Fruit fly (Drosophila melanogaster) whole organism, wandering third instar larva: Measurements from ENCODE around the gene CG16782.

Source experiments
- Abd-B ChIP-seq: fragments of >200 bp; optimal IDR thresholded peaks from 2 replicates; lab custom pipeline; 2017; ENCODE audit warnings: missing biosample characterization, missing genetic modification characterization
- CG32264 ChIP-seq: fragments of 200-800 bp; sonication (Bioruptor generic); optimal IDR thresholded peaks from 2 replicates; lab custom pipeline; 2016; ENCODE audit warnings: missing biosample characterization, missing genetic modification characterization
- CG9705 ChIP-seq: fragments of 200-800 bp; sonication (Bioruptor generic); optimal IDR thresholded peaks from 2 replicates; lab custom pipeline; 2018; ENCODE audit warnings: missing biosample characterization, mild to moderate bottlenecking, missing genetic modification characterization
- CrebA ChIP-seq: fragments of 200-800 bp; sonication (Bioruptor generic); optimal IDR thresholded peaks from 2 replicates; lab custom pipeline; 2016; ENCODE audit warnings: missing biosample characterization, mild to moderate bottlenecking, missing genetic modification characterization, borderline replicate concordance
- Dfd ChIP-seq: fragments of >200 bp; optimal IDR thresholded peaks from 2 replicates; lab custom pipeline; 2017; ENCODE audit warnings: missing biosample characterization, missing genetic modification characterization
- Dif ChIP-seq: fragments of 200-275, 200-300 bp; sonication (Bioruptor generic); optimal IDR thresholded peaks from 2 replicates; lab custom pipeline; 2018; ENCODE audit warnings: missing biosample characterization, missing genetic modification characterization; ENCODE audit not compliant: partially characterized antibody
- GATAd ChIP-seq: sonication (Bioruptor generic); optimal IDR thresholded peaks from 2 replicates; lab custom pipeline; 2016; ENCODE audit warnings: missing biosample characterization, missing genetic modification characterization
- HLH106 ChIP-seq: fragments of 200-800 bp; optimal IDR thresholded peaks from 3 replicates; lab custom pipeline; 2019; ENCODE audit warnings: missing biosample characterization, mild to moderate bottlenecking, missing genetic modification characterization, moderate library complexity
- Hnf4 ChIP-seq: fragments of 200-800 bp; sonication (Bioruptor generic); optimal IDR thresholded peaks from 2 replicates; lab custom pipeline; 2016; ENCODE audit warnings: missing biosample characterization, mild to moderate bottlenecking, missing genetic modification characterization
- Hr78 ChIP-seq: fragments of >200 bp; optimal IDR thresholded peaks from 2 replicates; lab custom pipeline; 2017; ENCODE audit warnings: missing biosample characterization, missing genetic modification characterization
- Hr83 ChIP-seq: fragments of 200-300 bp; sonication (Bioruptor generic); optimal IDR thresholded peaks from 2 replicates; lab custom pipeline; 2016; ENCODE audit warnings: missing biosample characterization, mild to moderate bottlenecking, missing genetic modification characterization, moderate library complexity; ENCODE audit not compliant: poor library complexity, severe bottlenecking
- Jra ChIP-seq: sonication (Bioruptor generic); optimal IDR thresholded peaks from 2 replicates; lab custom pipeline; 2016; ENCODE audit warnings: missing biosample characterization, missing genetic modification characterization
- Mio ChIP-seq: sonication (Bioruptor generic); optimal IDR thresholded peaks from 2 replicates; lab custom pipeline; 2016; ENCODE audit warnings: missing biosample characterization, missing genetic modification characterization
- Myc ChIP-seq: fragments of >200 bp; optimal IDR thresholded peaks from 2 replicates; lab custom pipeline; 2017
- N ChIP-seq: fragments of >200 bp; optimal IDR thresholded peaks from 2 replicates; lab custom pipeline; 2018; ENCODE audit warnings: missing biosample characterization, missing external identifiers, missing genetic modification characterization
- OdsH ChIP-seq: fragments of 200-800 bp; sonication (Bioruptor generic); optimal IDR thresholded peaks from 2 replicates; lab custom pipeline; 2016; ENCODE audit warnings: missing biosample characterization, mild to moderate bottlenecking, missing genetic modification characterization
- Rel ChIP-seq, 2 experiments: fragments of 200-800 bp; sonication (Bioruptor generic) in 1 of 2; optimal IDR thresholded peaks; 2 replicates in 1 of 2; 3 replicates in 1 of 2; lab custom pipeline; 2016 to 2019; ENCODE audit warnings: mild to moderate bottlenecking in 2 of 2, missing biosample characterization in 2 of 2, missing genetic modification characterization in 2 of 2, moderate library complexity in 1 of 2
- Sp1 ChIP-seq: fragments of 200-800 bp; sonication (Bioruptor generic); optimal IDR thresholded peaks from 3 replicates; lab custom pipeline; 2019; ENCODE audit warnings: missing biosample characterization, mild to moderate bottlenecking, missing genetic modification characterization, moderate library complexity
- Vsx2 ChIP-seq: fragments of 200-300, 225-300 bp; sonication (Bioruptor generic); optimal IDR thresholded peaks from 2 replicates; lab custom pipeline; 2018; ENCODE audit warnings: missing biosample characterization, missing genetic modification characterization; ENCODE audit not compliant: partially characterized antibody
- br ChIP-seq: fragments of 200-800 bp; sonication (Bioruptor generic); optimal IDR thresholded peaks from 2 replicates; lab custom pipeline; 2016; ENCODE audit warnings: missing biosample characterization, missing genetic modification characterization
- brk ChIP-seq: fragments of 200-800 bp; sonication (Bioruptor generic); optimal IDR thresholded peaks from 2 replicates; lab custom pipeline; 2016; ENCODE audit warnings: missing biosample characterization, mild to moderate bottlenecking, missing genetic modification characterization
- dl ChIP-seq, 2 experiments: fragments of 175-275, 200-275 bp in 1 of 2; fragments of 200-275 bp in 1 of 2; sonication (Bioruptor generic); optimal IDR thresholded peaks; lab custom pipeline; 2018; ENCODE audit warnings: mild to moderate bottlenecking in 2 of 2, missing biosample characterization in 2 of 2, missing genetic modification characterization in 2 of 2, moderate library complexity in 2 of 2; ENCODE audit not compliant: partially characterized antibody in 2 of 2, insufficient read depth in 1 of 2
- dmrt93B ChIP-seq: fragments of 200-800 bp; sonication (Bioruptor generic); optimal IDR thresholded peaks from 2 replicates; lab custom pipeline; 2018; ENCODE audit warnings: missing biosample characterization, mild to moderate bottlenecking, missing genetic modification characterization
- dsf ChIP-seq: sonication (Bioruptor generic); optimal IDR thresholded peaks from 2 replicates; lab custom pipeline; 2016; ENCODE audit warnings: missing biosample characterization, missing genetic modification characterization, borderline replicate concordance
- ey ChIP-seq: fragments of 200-800 bp; sonication (Bioruptor generic); optimal IDR thresholded peaks from 2 replicates; lab custom pipeline; 2016; ENCODE audit warnings: missing biosample characterization, missing genetic modification characterization
- foxo ChIP-seq, 2 experiments: fragments of 200-800 bp; sonication (Bioruptor generic); optimal IDR thresholded peaks; 2 replicates in 1 of 2; 3 replicates in 1 of 2; lab custom pipeline; 2016 to 2017; ENCODE audit warnings: missing biosample characterization in 2 of 2, missing genetic modification characterization in 2 of 2
- fru ChIP-seq: fragments of 200-800 bp; sonication (Bioruptor generic); optimal IDR thresholded peaks from 3 replicates; lab custom pipeline; 2016; ENCODE audit warnings: missing biosample characterization, mild to moderate bottlenecking, missing genetic modification characterization
- h ChIP-seq: fragments of 200-800 bp; sonication (Bioruptor generic); optimal IDR thresholded peaks from 3 replicates; lab custom pipeline; 2016; ENCODE audit warnings: missing biosample characterization, mild to moderate bottlenecking, missing genetic modification characterization
- jim ChIP-seq: fragments of 175-275, 200-325 bp; sonication (Bioruptor generic); optimal IDR thresholded peaks from 2 replicates; lab custom pipeline; 2016; ENCODE audit warnings: missing biosample characterization, mild to moderate bottlenecking, missing genetic modification characterization
- lola ChIP-seq: fragments of >200 bp; optimal IDR thresholded peaks from 2 replicates; lab custom pipeline; 2017; ENCODE audit warnings: missing biosample characterization, missing genetic modification characterization
- pan ChIP-seq: fragments of >200 bp; optimal IDR thresholded peaks from 2 replicates; lab custom pipeline; 2017
- psq ChIP-seq: fragments of 200-800 bp; sonication (Bioruptor generic); optimal IDR thresholded peaks from 3 replicates; lab custom pipeline; 2017; ENCODE audit warnings: missing biosample characterization, mild to moderate bottlenecking, missing genetic modification characterization, moderate library complexity
- rgr ChIP-seq: fragments of 200-800 bp; sonication (Bioruptor generic); optimal IDR thresholded peaks from 3 replicates; lab custom pipeline; 2016; ENCODE audit warnings: missing biosample characterization, mild to moderate bottlenecking, missing genetic modification characterization
- sage ChIP-seq: fragments of 200-800 bp; sonication (Bioruptor generic); optimal IDR thresholded peaks from 2 replicates; lab custom pipeline; 2016; ENCODE audit warnings: missing biosample characterization, mild to moderate bottlenecking, missing genetic modification characterization
- sv ChIP-seq: fragments of 200-800 bp; sonication (Bioruptor generic); optimal IDR thresholded peaks from 3 replicates; lab custom pipeline; 2016; ENCODE audit warnings: missing biosample characterization, missing genetic modification characterization
- tai ChIP-seq: sonication (Bioruptor generic); optimal IDR thresholded peaks from 2 replicates; lab custom pipeline; 2016; ENCODE audit warnings: missing biosample characterization, missing genetic modification characterization
- usp ChIP-seq: fragments of >200 bp; optimal IDR thresholded peaks from 2 replicates; lab custom pipeline; 2017; ENCODE audit warnings: missing biosample characterization, missing genetic modification characterization
- woc ChIP-seq: sonication (Bioruptor generic); optimal IDR thresholded peaks from 2 replicates; lab custom pipeline; 2016; ENCODE audit warnings: missing biosample characterization, mild to moderate bottlenecking, missing genetic modification characterization

Gene CG16782

dm6 chrX:3482119-3483014 is 22.3 kb upstream of the CG16782 start, which contains the start of the genes CG10804 and CG10802:
Gene CG10804 (minus strand): TSS chrX:3482322.
Gene CG10802 (plus strand): TSS chrX:3482965.
- TF ChIP-seq Hr83 (GFP tag; lab: Kevin White, UChicago) (peak; percentile 48), Abd-B (GFP tag; lab: Kevin White, UChicago) (no peak), Rel (GFP tag; optimal IDR thresholded peaks at IDR 0.05; lab: Kevin White, UChicago) (no peak), Rel (tag; optimal IDR thresholded peaks at IDR 0.05; lab: Kevin White, UChicago) (no peak), sv (GFP tag; lab: Kevin White, UChicago) (peak; percentile 78), GATAd (GFP tag; lab: Kevin White, UChicago) (peak; percentile 44), foxo (GFP tag; optimal IDR thresholded peaks at IDR 0.05; lab: Kevin White, UChicago) (peak in 1 of 2 experiments; percentile 85), fru (GFP tag; lab: Kevin White, UChicago) (peak; percentile 71), Vsx2 (GFP tag; lab: Kevin White, UChicago) (no peak), br (GFP tag; lab: Kevin White, UChicago) (no peak), usp (no peak), rgr (GFP tag; lab: Kevin White, UChicago) (peak; percentile 83), HLH106 (peak; percentile 79), OdsH (GFP tag; lab: Kevin White, UChicago) (peak; percentile 59), brk (GFP tag; lab: Kevin White, UChicago) (peak; percentile 41), jim (GFP tag; lab: Kevin White, UChicago) (no peak), dmrt93B (GFP tag; lab: Kevin White, UChicago) (no peak), psq (GFP tag; lab: Kevin White, UChicago) (peak; percentile 59), N (no peak), Dif (GFP tag; lab: Kevin White, UChicago) (no peak), h (peak; percentile 84), sage (GFP tag; lab: Kevin White, UChicago) (no peak), Hr78 (GFP tag; lab: Kevin White, UChicago) (no peak), Sp1 (peak; percentile 54), CG9705 (GFP tag; lab: Kevin White, UChicago) (peak; percentile 27), woc (GFP tag; lab: Kevin White, UChicago) (peak; percentile 83), CrebA (GFP tag; lab: Kevin White, UChicago) (no peak), dsf (peak; percentile 71), tai (GFP tag; lab: Kevin White, UChicago) (peak; percentile 93), Dfd (GFP tag; lab: Kevin White, UChicago) (no peak), Mio (GFP tag; lab: Kevin White, UChicago) (no peak), pan (lab: Kevin White, UChicago) (no peak), dl (GFP tag; optimal IDR thresholded peaks at IDR 0.05; lab: Kevin White, UChicago; ENCODE audit: insufficient read depth in 1 of 2, partially characterized antibody in 2 of 2) (no peak), ey (GFP tag; lab: Kevin White, UChicago) (peak; percentile 81), Jra (GFP tag; lab: Kevin White, UChicago) (peak; percentile 82), lola (no peak), Hnf4 (GFP tag; lab: Kevin White, UChicago) (peak; percentile 89), CG32264 (no peak), Myc (lab: Kevin White, UChicago) (peak; percentile 43)

- peak; percentile 60 for TF ChIP-seq Myc (lab: Kevin White, UChicago)
- TF ChIP-seq brk (GFP tag; lab: Kevin White, UChicago), result no peak
These were observed 21.0 kb upstream of the CG16782 start for dm6 chrX:3481034-3481433.
